Worm (Caenorhabditis elegans) whole organism, L4 larva: Measurements from ENCODE around the gene oga-1.

ENCODE experiments used
- Y48G9A.11 ChIP-seq: fragments of 200-800 bp; sonication (Bioruptor generic); IDR thresholded peaks from 2 replicates; pipeline ENCODE4 v1.3.6; 2022; ENCODE audit warnings: missing genetic modification reagents, missing genetic modification characterization, missing compliant biosample characterization
- aha-1 ChIP-seq: fragments of 150-350 bp; peaks from one replicate; lab custom pipeline; 2014; ENCODE audit warnings: missing biosample characterization, missing genetic modification characterization
- ceh-20 ChIP-seq: fragments of 200-800 bp; sonication (Bioruptor generic); IDR thresholded peaks from 2 replicates; pipeline ENCODE4 v1.3.6; 2022; ENCODE audit warnings: missing genetic modification reagents, missing genetic modification characterization, missing compliant biosample characterization
- ceh-28 ChIP-seq: fragments of 150-350 bp; optimal IDR thresholded peaks from 2 replicates; lab custom pipeline; 2014; ENCODE audit warnings: missing biosample characterization, missing genetic modification reagents, missing genetic modification characterization
- ceh-44 ChIP-seq: fragments of 200-800 bp; sonication (Bioruptor generic); IDR thresholded peaks from 2 replicates; pipeline ENCODE4 v1.3.6; 2022; ENCODE audit warnings: missing genetic modification reagents, missing genetic modification characterization, missing compliant biosample characterization
- daf-19 ChIP-seq: fragments of 200-800 bp; sonication (Bioruptor generic); conservative IDR thresholded peaks from 2 replicates; pipeline ENCODE4 v1.3.6; 2022; ENCODE audit warnings: missing genetic modification characterization, missing compliant biosample characterization
- daf-8 ChIP-seq: fragments of 200-800 bp; sonication (Bioruptor generic); IDR thresholded peaks from 2 replicates; pipeline ENCODE4 v1.3.6; 2022; ENCODE audit warnings: missing genetic modification characterization, missing compliant biosample characterization
- dmd-6 ChIP-seq: fragments of 200-800 bp; sonication (Bioruptor generic); IDR thresholded peaks from 2 replicates; pipeline ENCODE4 v1.3.6; 2022; ENCODE audit warnings: missing genetic modification reagents, missing genetic modification characterization, missing compliant biosample characterization
- dpl-1 ChIP-seq: fragments of 150-350 bp; optimal IDR thresholded peaks from 2 replicates; lab custom pipeline; 2014; ENCODE audit warnings: missing biosample characterization, missing genetic modification reagents, missing genetic modification characterization
- dve-1 ChIP-seq: sonication (generic microtip); optimal IDR thresholded peaks from 2 replicates; lab custom pipeline; 2017; ENCODE audit warnings: antibody characterized with exemption, mild to moderate bottlenecking, missing genetic modification characterization, missing compliant biosample characterization; ENCODE audit not compliant: insufficient read depth
- gei-8 ChIP-seq: fragments of 200-800 bp; sonication (Bioruptor generic); optimal IDR thresholded peaks from 2 replicates; lab custom pipeline; 2018; ENCODE audit warnings: mild to moderate bottlenecking, missing genetic modification characterization, missing compliant biosample characterization
- hif-1 ChIP-seq, 2 experiments: sonication (generic microtip); optimal IDR thresholded peaks; 2 replicates each; lab custom pipeline; 2016 to 2017; ENCODE audit warnings: missing compliant biosample characterization in 2 of 2, missing genetic modification characterization in 2 of 2, missing genetic modification reagents in 2 of 2, missing genotype in 2 of 2, mild to moderate bottlenecking in 1 of 2
- hlh-11 ChIP-seq: fragments of 200-800 bp; sonication (Bioruptor generic); optimal IDR thresholded peaks from 2 replicates; lab custom pipeline; 2018; ENCODE audit warnings: mild to moderate bottlenecking, missing genetic modification characterization, missing compliant biosample characterization
- hlh-30 ChIP-seq: sonication (generic microtip); optimal IDR thresholded peaks from 2 replicates; lab custom pipeline; 2017; ENCODE audit warnings: antibody characterized with exemption, mild to moderate bottlenecking, missing genetic modification characterization, missing compliant biosample characterization; ENCODE audit not compliant: insufficient read depth
- lsy-2 ChIP-seq, 2 experiments: fragments of 150-350 bp in 1 of 2; sonication (generic microtip) in 1 of 2; optimal IDR thresholded peaks; 2 replicates each; lab custom pipeline; 2014 to 2017; ENCODE audit warnings: missing biosample characterization in 2 of 2, missing genetic modification characterization in 2 of 2
- mes-2 ChIP-seq: sonication (generic microtip); optimal IDR thresholded peaks from 2 replicates; lab custom pipeline; 2016; ENCODE audit warnings: missing genotype, mild to moderate bottlenecking, missing genetic modification characterization, missing compliant biosample characterization; ENCODE audit not compliant: poor library complexity, severe bottlenecking
- mxl-3 ChIP-seq: fragments of 200-800 bp; sonication (Bioruptor generic); optimal IDR thresholded peaks from 2 replicates; lab custom pipeline; 2018; ENCODE audit warnings: mild to moderate bottlenecking, missing genetic modification characterization, missing compliant biosample characterization
- nhr-28 ChIP-seq: fragments of 150-350 bp; optimal IDR thresholded peaks from 2 replicates; lab custom pipeline; 2014; ENCODE audit warnings: missing biosample characterization, missing genetic modification characterization
- nhr-41 ChIP-seq: fragments of 200-800 bp; sonication (Bioruptor generic); IDR thresholded peaks from 2 replicates; pipeline ENCODE4 v1.3.6; 2022; ENCODE audit warnings: missing genetic modification reagents, missing genetic modification characterization, missing compliant biosample characterization
- nhr-42 ChIP-seq: fragments of 200-800 bp; sonication (Bioruptor generic); IDR thresholded peaks from 2 replicates; pipeline ENCODE4 v1.3.6; 2022; ENCODE audit warnings: missing genetic modification characterization, missing compliant biosample characterization
- nhr-76 ChIP-seq: fragments of 150-350 bp; optimal IDR thresholded peaks from 2 replicates; lab custom pipeline; 2014; ENCODE audit warnings: missing biosample characterization, missing genetic modification characterization
- pha-4 ChIP-seq, 2 experiments: fragments of 150-350 bp in 1 of 2; fragments of 200-800 bp in 1 of 2; sonication (Bioruptor generic) in 1 of 2; IDR thresholded peaks in 1 of 2; optimal IDR thresholded peaks in 1 of 2; 2 replicates each; pipeline versions ENCODE4 v1.3.6 to Lab custom; 2014 to 2022; ENCODE audit warnings: missing genetic modification characterization in 2 of 2, missing genetic modification reagents in 2 of 2, missing biosample characterization in 1 of 2, missing compliant biosample characterization in 1 of 2
- php-3 ChIP-seq: fragments of 200-800 bp; sonication (Bioruptor generic); IDR thresholded peaks from 2 replicates; pipeline ENCODE4 v1.3.6; 2022; ENCODE audit warnings: missing genetic modification reagents, missing genetic modification characterization, missing compliant biosample characterization
- pqm-1 ChIP-seq: sonication (generic microtip); optimal IDR thresholded peaks from 2 replicates; lab custom pipeline; 2017; ENCODE audit warnings: missing biosample characterization, missing genetic modification characterization
- set-16 ChIP-seq: fragments of 200-800 bp; sonication (Bioruptor generic); IDR thresholded peaks from 2 replicates; pipeline ENCODE4 v1.3.6; 2022; ENCODE audit warnings: missing genetic modification reagents, missing genetic modification characterization, missing compliant biosample characterization
- skn-1 ChIP-seq: fragments of 150-350 bp; optimal IDR thresholded peaks from 2 replicates; lab custom pipeline; 2014; ENCODE audit warnings: missing biosample characterization, missing genetic modification characterization
- tag-97 ChIP-seq: fragments of 200-800 bp; sonication (Bioruptor generic); IDR thresholded peaks from 2 replicates; pipeline ENCODE4 v1.3.6; 2022; ENCODE audit warnings: missing genetic modification characterization, missing compliant biosample characterization
- unc-130 ChIP-seq: sonication (generic microtip); optimal IDR thresholded peaks from 2 replicates; lab custom pipeline; 2016; ENCODE audit warnings: missing genetic modification reagents, missing genetic modification characterization, missing compliant biosample characterization
- unc-62 ChIP-seq, 3 experiments: fragments of 150-350 bp in 1 of 3; sonication (generic microtip); optimal IDR thresholded peaks in 2 of 3; peaks in 1 of 3; 1 replicate in 1 of 3; 2 replicates in 2 of 3; lab custom pipeline; 2014 to 2017; ENCODE audit warnings: missing biosample characterization in 3 of 3, missing genetic modification characterization in 3 of 3, missing genetic modification reagents in 3 of 3, missing genotype in 1 of 3
- zip-11 ChIP-seq: fragments of 200-800 bp; sonication (Bioruptor generic); IDR thresholded peaks from 2 replicates; pipeline ENCODE4 v1.3.6; 2022; ENCODE audit warnings: missing genetic modification characterization, missing compliant biosample characterization

The oga-1 gene

DNA sequence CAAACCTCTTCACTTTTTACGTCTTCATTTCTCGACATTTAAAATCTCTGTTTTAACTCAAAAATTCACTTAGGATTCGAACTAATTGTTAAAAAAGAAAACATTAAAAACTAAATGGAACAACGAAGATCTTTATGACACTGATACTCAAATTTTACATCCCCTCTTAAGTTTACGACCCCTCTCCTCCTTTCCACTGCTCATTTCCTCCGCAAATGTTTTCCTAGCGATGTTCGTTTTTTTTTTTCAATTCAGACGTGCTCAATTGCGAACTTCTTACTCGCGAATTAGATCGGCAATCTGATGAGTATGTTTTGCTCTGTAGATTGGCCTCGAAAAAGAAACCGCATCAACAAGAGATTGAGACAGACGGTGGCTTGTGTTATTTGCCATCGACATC, 44.5 kb downstream of the oga-1 start:
- TF ChIP-seq unc-62 (GFP tag; optimal IDR thresholded peaks at IDR 0.05 in 1 of 2; lab: Kevin White, UChicago) (peak in 1 of 2 experiments; percentile 95), unc-62 (tag; optimal IDR thresholded peaks at IDR 0.05; lab: Kevin White, UChicago) (no peak), Y48G9A.11 (GFP tag; lab: Robert Waterston, UW) (no peak)

DNA sequence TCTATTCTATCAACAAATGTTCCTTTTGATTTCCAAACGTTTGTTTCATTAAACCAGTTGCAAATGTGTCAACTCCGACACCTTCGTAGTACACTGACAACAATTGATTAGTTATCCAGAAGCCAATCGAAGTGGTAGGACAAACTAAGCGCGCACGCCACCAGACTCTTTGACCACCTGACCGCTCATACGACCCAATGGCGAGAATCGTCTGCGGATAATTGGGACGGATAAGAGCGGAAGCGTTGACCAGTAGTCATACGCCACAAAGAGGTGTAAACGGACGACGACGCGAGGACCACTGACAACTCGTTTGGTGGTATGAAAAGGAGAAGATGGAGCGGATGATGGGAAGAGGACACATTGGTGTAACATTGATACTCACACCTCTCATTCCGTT, 46.9 kb downstream of the oga-1 start:
- TF ChIP-seq unc-62 (GFP tag; optimal IDR thresholded peaks at IDR 0.05 in 1 of 2; lab: Kevin White, UChicago) (peak in 1 of 2 experiments; percentile 60), unc-62 (tag; optimal IDR thresholded peaks at IDR 0.05; lab: Kevin White, UChicago) (no peak), hlh-30 (tag; lab: Kevin White, UChicago) (peak; percentile 33), Y48G9A.11 (GFP tag; lab: Robert Waterston, UW) (no peak), tag-97 (GFP tag; lab: Robert Waterston, UW) (no peak), skn-1 (tag; lab: Kevin White, UChicago) (no peak), hlh-11 (tag; lab: Kevin White, UChicago) (peak; percentile 28), aha-1 (peak; percentile 49)

DNA sequence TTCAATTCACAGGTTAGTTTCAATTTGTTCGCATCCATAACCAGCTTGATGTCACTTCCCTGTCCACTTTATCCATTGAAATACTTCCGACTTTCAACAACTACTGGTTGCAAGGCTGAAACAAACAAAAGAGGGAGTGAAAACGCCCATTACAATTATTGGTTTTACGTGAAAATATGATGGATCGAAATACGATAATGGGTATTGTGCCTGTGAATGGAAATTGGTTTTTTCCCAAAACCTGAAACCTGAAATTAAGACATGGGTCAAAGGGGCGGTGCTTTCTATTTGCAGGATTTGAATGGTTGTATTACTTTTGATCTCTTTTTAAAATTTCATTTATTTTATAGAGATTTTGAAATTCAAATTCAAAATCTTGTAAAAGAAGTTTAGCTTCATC, 48.4 kb downstream of the oga-1 start, which contains the start of gene B0416.2:
B0416.2 (plus strand) TSS at position 301 of the 400 bp plus-strand sequence.
- no peak for TF ChIP-seq nhr-41 (GFP tag; lab: Robert Waterston, UW)
- TF ChIP-seq dpl-1 (GFP tag; lab: Kevin White, UChicago), result no peak
- TF ChIP-seq aha-1, result no peak
- no peak for TF ChIP-seq ceh-20 (GFP tag; lab: Robert Waterston, UW)
- no peak for TF ChIP-seq hlh-30 (tag; lab: Kevin White, UChicago)
- no peak for TF ChIP-seq pqm-1
- no peak for TF ChIP-seq pha-4 (GFP tag; IDR thresholded peaks at IDR 0.05; lab: Robert Waterston, UW)
- no peak for TF ChIP-seq pha-4 (tag; optimal IDR thresholded peaks at IDR 0.05; lab: Kevin White, UChicago)
- TF ChIP-seq, all 104 proteins: peak for 0

ce11 chrX:9297834-9298233, 49.4 kb downstream of the oga-1 start, which contains the start of gene B0416.7:
Gene B0416.7, minus strand, starts transcription at chrX:9297934.
- TF ChIP-seq nhr-42 (GFP tag; lab: Robert Waterston, UW) (no peak), hlh-30 (tag; lab: Kevin White, UChicago) (peak; percentile 13), ceh-44 (GFP tag; lab: Robert Waterston, UW) (no peak)

- TF ChIP-seq dve-1 (tag; lab: Kevin White, UChicago) (peak; percentile 9), dpl-1 (GFP tag; lab: Kevin White, UChicago) (peak; percentile 6), lsy-2 (tag; optimal IDR thresholded peaks at IDR 0.05; lab: Kevin White, UChicago) (peak in 1 of 2 experiments; percentile 30), hif-1 (tag; optimal IDR thresholded peaks at IDR 0.05; lab: Kevin White, UChicago) (no peak), php-3 (GFP tag; lab: Robert Waterston, UW) (0 out of 2 replicates have a peak, but pooled peaks have one; percentile 6), aha-1 (peak; percentile 77), unc-130 (GFP tag; lab: Kevin White, UChicago) (no peak), daf-19 (no peak), mes-2 (peak; percentile 84), hlh-11 (tag; lab: Kevin White, UChicago) (peak; percentile 18), hlh-30 (tag; lab: Kevin White, UChicago) (peak; percentile 5)
Measured at ce11 chrX:9296591-9296990, 50.6 kb downstream of the oga-1 start, which contains the start of gene gly-13. Gene gly-13, minus strand, starts transcription at chrX:9296622.

ce11 chrX:9295471-9295870, 51.8 kb downstream of the oga-1 start:
- TF ChIP-seq dve-1 (tag; lab: Kevin White, UChicago) (peak; percentile 38), daf-8 (GFP tag; lab: Robert Waterston, UW) (no peak), dmd-6 (GFP tag; lab: Robert Waterston, UW) (peak; percentile 60), ceh-28 (tag; lab: Kevin White, UChicago) (no peak), nhr-76 (tag; lab: Kevin White, UChicago) (no peak), pha-4 (GFP tag; IDR thresholded peaks at IDR 0.05; lab: Robert Waterston, UW) (no peak), pha-4 (tag; optimal IDR thresholded peaks at IDR 0.05; lab: Kevin White, UChicago) (no peak), mxl-3 (GFP tag; lab: Kevin White, UChicago) (peak; percentile 37), hlh-11 (tag; lab: Kevin White, UChicago) (peak; percentile 31), pqm-1 (peak; percentile 36), unc-62 (GFP tag; optimal IDR thresholded peaks at IDR 0.05 in 1 of 2; lab: Kevin White, UChicago) (no peak), unc-62 (tag; optimal IDR thresholded peaks at IDR 0.05; lab: Kevin White, UChicago) (no peak), nhr-28 (peak; percentile 40), gei-8 (no peak), zip-11 (GFP tag; lab: Robert Waterston, UW) (no peak), set-16 (GFP tag; lab: Robert Waterston, UW) (no peak), hlh-30 (tag; lab: Kevin White, UChicago) (peak; percentile 27)
